Worm (Caenorhabditis elegans): ENCODE results near the gene rab-14.

The rab-14 gene

ce11 chrX:15642638-15643037 lies 36.2 kb upstream of the rab-14 start, which contains the start of gene H08J19.1:
TSS of gene H08J19.1 (plus strand) at chrX:15642938.
- no peak for TF ChIP-seq zip-11 (GFP tag; IDR thresholded peaks at IDR 0.05)
- no peak for TF ChIP-seq lim-7 (GFP tag; IDR thresholded peaks at IDR 0.05)
- no peak for TF ChIP-seq jun-1 (tag; optimal IDR thresholded peaks at IDR 0.05)
- no peak for TF ChIP-seq lin-15B (tag; optimal IDR thresholded peaks at IDR 0.05)
- TF ChIP-seq F49E8.2 (tag; optimal IDR thresholded peaks at IDR 0.05; ENCODE audit: borderline replicate concordance) = no peak
- TF ChIP-seq ctbp-1 (GFP tag; IDR thresholded peaks at IDR 0.05) = no peak
- no peak for TF ChIP-seq tag-97 (GFP tag; IDR thresholded peaks at IDR 0.05)
- TF ChIP-seq ama-1 (optimal IDR thresholded peaks at IDR 0.05) = no peak
- no peak for TF ChIP-seq lin-29 (GFP tag; IDR thresholded peaks at IDR 0.05)
- TF ChIP-seq dpl-1 (GFP tag; optimal IDR thresholded peaks at IDR 0.05) = no peak
- TF ChIP-seq saeg-2 (GFP tag; IDR thresholded peaks at IDR 0.05) = no peak
- no peak for TF ChIP-seq aly-2 (tag; optimal IDR thresholded peaks at IDR 0.05)
- TF ChIP-seq spr-3 (GFP tag; optimal IDR thresholded peaks at IDR 0.05) = no peak
- no peak for TF ChIP-seq Y75B8A.6 (GFP tag; IDR thresholded peaks at IDR 0.05)
- no peak for TF ChIP-seq skn-1 (tag; optimal IDR thresholded peaks at IDR 0.05)
- TF ChIP-seq mes-2 (tag; optimal IDR thresholded peaks at IDR 0.05; ENCODE audit: poor library complexity, severe bottlenecking) = no peak
- no peak for TF ChIP-seq dve-1 (tag; optimal IDR thresholded peaks at IDR 0.05; ENCODE audit: insufficient read depth)
- TF ChIP-seq ceh-82 (tag; optimal IDR thresholded peaks at IDR 0.05) = no peak
- no peak for TF ChIP-seq nhr-41 (GFP tag; IDR thresholded peaks at IDR 0.05)
- no peak for TF ChIP-seq madf-9 (GFP tag; conservative IDR thresholded peaks at IDR 0.05)

- TF ChIP-seq ces-1 (GFP tag; optimal IDR thresholded peaks at IDR 0.05) (no peak), unc-62 (GFP tag; optimal IDR thresholded peaks at IDR 0.05 in 1 of 2) (peak in 1 of 2 experiments; percentile 97), unc-62 (tag; optimal IDR thresholded peaks at IDR 0.05) (no peak)
Measured at ce11 chrX:15641380-15641779, 34.9 kb upstream of the rab-14 start.

ce11 chrX:15640603-15641002 lies 34.2 kb upstream of the rab-14 start, which contains the start of gene K09E9.7:
TSS of gene K09E9.7 (plus strand) at chrX:15640903.
- TF ChIP-seq aha-1 (tag) (peak; percentile 34), F10B5.3 (tag; optimal IDR thresholded peaks at IDR 0.05) (no peak)

ce11 chrX:15633964-15634363 lies 27.5 kb upstream of the rab-14 start:
- no peak for TF ChIP-seq lin-15B (tag; optimal IDR thresholded peaks at IDR 0.05)
- peak; percentile 67 for TF ChIP-seq ces-1 (GFP tag; optimal IDR thresholded peaks at IDR 0.05)
- peak; percentile 37 for TF ChIP-seq mep-1 (tag; optimal IDR thresholded peaks at IDR 0.05)
- TF ChIP-seq fkh-10 (GFP tag; optimal IDR thresholded peaks at IDR 0.05) = peak; percentile 75
- TF ChIP-seq lsy-2 (tag; optimal IDR thresholded peaks at IDR 0.05) = peak in 1 of 2 experiments; percentile 46
- no peak for TF ChIP-seq ceh-20 (GFP tag; IDR thresholded peaks at IDR 0.05)
- peak; percentile 65 for TF ChIP-seq ctbp-1 (GFP tag; IDR thresholded peaks at IDR 0.05)
- no peak for TF ChIP-seq gei-8 (GFP tag; optimal IDR thresholded peaks at IDR 0.05)
- TF ChIP-seq madf-5 (GFP tag; IDR thresholded peaks at IDR 0.05) = no peak
- peak in 1 of 2 experiments; percentile 82 for TF ChIP-seq unc-62 (GFP tag; optimal IDR thresholded peaks at IDR 0.05 in 1 of 2)
- TF ChIP-seq unc-62 (tag; optimal IDR thresholded peaks at IDR 0.05) = no peak
- TF ChIP-seq hlh-30 (tag; optimal IDR thresholded peaks at IDR 0.05; ENCODE audit: insufficient read depth) = peak; percentile 5
- TF ChIP-seq hmg-1.1 (GFP tag; IDR thresholded peaks at IDR 0.05) = 0 out of 2 replicates have a peak, but pooled peaks have one; percentile 15

- TF ChIP-seq rbr-2 (tag; optimal IDR thresholded peaks at IDR 0.05) = peak; percentile 39
- TF ChIP-seq mep-1 (tag; optimal IDR thresholded peaks at IDR 0.05) = peak; percentile 62
- peak in 1 of 2 experiments; percentile 89 for TF ChIP-seq unc-62 (GFP tag; optimal IDR thresholded peaks at IDR 0.05 in 1 of 2)
- TF ChIP-seq unc-62 (tag; optimal IDR thresholded peaks at IDR 0.05) = no peak
- no peak for TF ChIP-seq D1046.2 (GFP tag; IDR thresholded peaks at IDR 0.05)
- TF ChIP-seq lin-15B (tag; optimal IDR thresholded peaks at IDR 0.05) = no peak
- TF ChIP-seq daf-16 (GFP tag; optimal IDR thresholded peaks at IDR 0.05) = no peak
- TF ChIP-seq daf-16 (tag; optimal IDR thresholded peaks at IDR 0.05) = no peak
- peak; percentile 34 for TF ChIP-seq nhr-28 (tag; optimal IDR thresholded peaks at IDR 0.05)
- no peak for TF ChIP-seq nhr-41 (GFP tag; IDR thresholded peaks at IDR 0.05)
- TF ChIP-seq hif-1 (tag; optimal IDR thresholded peaks at IDR 0.05) = peak in 1 of 2 experiments; percentile 14
- peak; percentile 75 for TF ChIP-seq fkh-10 (GFP tag; optimal IDR thresholded peaks at IDR 0.05)
- TF ChIP-seq aha-1 (tag) = peak; percentile 61
- no peak for TF ChIP-seq arid-1 (GFP tag; conservative IDR thresholded peaks at IDR 0.05)
- peak; percentile 12 for TF ChIP-seq dpl-1 (GFP tag; optimal IDR thresholded peaks at IDR 0.05)
- TF ChIP-seq Y105C5A.15 (GFP tag; IDR thresholded peaks at IDR 0.05) = no peak
- no peak for TF ChIP-seq zfp-2 (tag; optimal IDR thresholded peaks at IDR 0.05)
- TF ChIP-seq hlh-11 (tag; optimal IDR thresholded peaks at IDR 0.05) = peak; percentile 22
- TF ChIP-seq R02D3.7 (tag; optimal IDR thresholded peaks at IDR 0.05) = no peak
Measured at ce11 chrX:15630790-15631204, 24.4 kb upstream of the rab-14 start.
